Fruit fly (Drosophila melanogaster): ENCODE data around the gene CG45544.
A peak's percentile ranks its signal among the peaks of the same experiment; 100 is the strongest.

Gene CG45544

dm6 chr3R:29255166-29255962 lies 921 bp upstream of the CG45544 start, which contains the start of gene stg:
stg (minus strand) TSS chr3R:29255800.
- TF ChIP-seq Hnf4 (GFP tag; optimal IDR thresholded peaks at IDR 0.05): no peak
- TF ChIP-seq psq (GFP tag; optimal IDR thresholded peaks at IDR 0.05): peak; percentile 83
- no peak for TF ChIP-seq CG32264 (GFP tag; optimal IDR thresholded peaks at IDR 0.05)
- no peak for TF ChIP-seq GATAd (GFP tag; optimal IDR thresholded peaks at IDR 0.05)
- no peak for TF ChIP-seq fru (GFP tag; optimal IDR thresholded peaks at IDR 0.05)
- no peak for TF ChIP-seq dsf (GFP tag; optimal IDR thresholded peaks at IDR 0.05; ENCODE audit: borderline replicate concordance)
- TF ChIP-seq Myc (optimal IDR thresholded peaks at IDR 0.05): no peak
- TF ChIP-seq Rel (GFP tag; optimal IDR thresholded peaks at IDR 0.05): no peak
- no peak for TF ChIP-seq Rel (tag; optimal IDR thresholded peaks at IDR 0.05)
- no peak for TF ChIP-seq N (GFP tag; optimal IDR thresholded peaks at IDR 0.05)
- no peak for TF ChIP-seq Hr78 (GFP tag; optimal IDR thresholded peaks at IDR 0.05)
- TF ChIP-seq Hr83 (GFP tag; optimal IDR thresholded peaks at IDR 0.05; ENCODE audit: poor library complexity, severe bottlenecking): no peak
- peak; percentile 39 for TF ChIP-seq Dif (GFP tag; optimal IDR thresholded peaks at IDR 0.05; ENCODE audit: partially characterized antibody)
- no peak for TF ChIP-seq foxo (GFP tag; optimal IDR thresholded peaks at IDR 0.05)
- TF ChIP-seq dmrt93B (GFP tag; optimal IDR thresholded peaks at IDR 0.05): no peak
- peak; percentile 41 for TF ChIP-seq Vsx2 (GFP tag; optimal IDR thresholded peaks at IDR 0.05; ENCODE audit: partially characterized antibody)
- TF ChIP-seq Dfd (GFP tag; optimal IDR thresholded peaks at IDR 0.05): no peak

DNA sequence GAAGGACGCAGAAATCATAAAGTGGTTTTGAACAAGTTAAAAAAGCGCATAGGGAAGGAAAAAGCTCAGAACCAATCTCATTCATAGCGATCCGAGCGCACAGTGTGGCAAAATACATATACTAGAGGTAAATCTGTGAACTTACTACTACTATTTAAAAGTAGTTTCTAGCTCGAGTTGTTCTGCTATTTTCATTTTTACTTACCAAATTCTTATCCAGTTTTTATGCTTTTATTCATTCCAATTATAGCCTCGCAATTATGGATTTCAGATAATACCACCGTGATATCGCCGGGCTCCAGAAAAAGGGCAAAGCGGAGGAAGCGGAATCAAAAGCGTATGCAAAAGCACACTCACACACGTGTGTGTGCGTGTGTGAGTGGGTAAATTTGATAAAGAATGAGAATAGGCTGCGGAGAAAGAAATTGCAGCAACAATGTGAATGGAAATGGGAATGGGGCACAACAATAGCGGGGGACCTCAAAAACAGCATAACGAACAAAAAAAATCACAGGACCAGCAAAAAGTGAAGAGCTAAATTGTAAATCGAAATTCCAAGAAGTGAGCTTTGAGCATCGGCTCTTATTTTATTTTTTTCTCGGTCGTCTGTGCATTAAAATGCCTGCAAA lies 640 bp downstream of the CG45544 start:
- TF ChIP-seq Dif (GFP tag; optimal IDR thresholded peaks at IDR 0.05; ENCODE audit: partially characterized antibody): no peak
- TF ChIP-seq psq (GFP tag; optimal IDR thresholded peaks at IDR 0.05): peak; percentile 78
- peak; percentile 75 for TF ChIP-seq HLH106 (tag; optimal IDR thresholded peaks at IDR 0.05)
- no peak for TF ChIP-seq sv (GFP tag; optimal IDR thresholded peaks at IDR 0.05)
- peak; percentile 86 for TF ChIP-seq h (GFP tag; optimal IDR thresholded peaks at IDR 0.05)
- no peak for TF ChIP-seq Mio (GFP tag; optimal IDR thresholded peaks at IDR 0.05)
- peak; percentile 74 for TF ChIP-seq ey (GFP tag; optimal IDR thresholded peaks at IDR 0.05)
- TF ChIP-seq tai (GFP tag; optimal IDR thresholded peaks at IDR 0.05): peak; percentile 70
- peak; percentile 31 for TF ChIP-seq woc (GFP tag; optimal IDR thresholded peaks at IDR 0.05)
- peak; percentile 81 for TF ChIP-seq rgr (GFP tag; optimal IDR thresholded peaks at IDR 0.05)
- TF ChIP-seq Dfd (GFP tag; optimal IDR thresholded peaks at IDR 0.05): no peak
- TF ChIP-seq lola (GFP tag; optimal IDR thresholded peaks at IDR 0.05): no peak
- TF ChIP-seq foxo (GFP tag; optimal IDR thresholded peaks at IDR 0.05): peak in 1 of 2 experiments; percentile 63
- peak; percentile 75 for TF ChIP-seq br (GFP tag; optimal IDR thresholded peaks at IDR 0.05)
- TF ChIP-seq CG9705 (GFP tag; optimal IDR thresholded peaks at IDR 0.05): no peak
- TF ChIP-seq Hnf4 (GFP tag; optimal IDR thresholded peaks at IDR 0.05): peak; percentile 68
- no peak for TF ChIP-seq N (GFP tag; optimal IDR thresholded peaks at IDR 0.05)
- TF ChIP-seq dsf (GFP tag; optimal IDR thresholded peaks at IDR 0.05; ENCODE audit: borderline replicate concordance): no peak
- TF ChIP-seq fru (GFP tag; optimal IDR thresholded peaks at IDR 0.05): peak; percentile 76
- peak; percentile 31 for TF ChIP-seq dmrt93B (GFP tag; optimal IDR thresholded peaks at IDR 0.05)
- no peak for TF ChIP-seq GATAd (GFP tag; optimal IDR thresholded peaks at IDR 0.05)
- no peak for TF ChIP-seq jim (GFP tag; optimal IDR thresholded peaks at IDR 0.05)
- no peak for TF ChIP-seq pan (optimal IDR thresholded peaks at IDR 0.05)
- no peak for TF ChIP-seq Vsx2 (GFP tag; optimal IDR thresholded peaks at IDR 0.05; ENCODE audit: partially characterized antibody)
- peak; percentile 71 for TF ChIP-seq brk (GFP tag; optimal IDR thresholded peaks at IDR 0.05)
- TF ChIP-seq Myc (optimal IDR thresholded peaks at IDR 0.05): no peak
- TF ChIP-seq Hr78 (GFP tag; optimal IDR thresholded peaks at IDR 0.05): no peak
- peak; percentile 81 for TF ChIP-seq OdsH (GFP tag; optimal IDR thresholded peaks at IDR 0.05)
- TF ChIP-seq CG32264 (GFP tag; optimal IDR thresholded peaks at IDR 0.05): no peak
- TF ChIP-seq sage (GFP tag; optimal IDR thresholded peaks at IDR 0.05): peak; percentile 71
- no peak for TF ChIP-seq Hr83 (GFP tag; optimal IDR thresholded peaks at IDR 0.05; ENCODE audit: poor library complexity, severe bottlenecking)
- no peak for TF ChIP-seq Abd-B (GFP tag; optimal IDR thresholded peaks at IDR 0.05)
- TF ChIP-seq Rel (GFP tag; optimal IDR thresholded peaks at IDR 0.05): no peak
- TF ChIP-seq Rel (tag; optimal IDR thresholded peaks at IDR 0.05): no peak
- peak; percentile 60 for TF ChIP-seq Sp1 (GFP tag; optimal IDR thresholded peaks at IDR 0.05)
- no peak for TF ChIP-seq usp (GFP tag; optimal IDR thresholded peaks at IDR 0.05)
- no peak for TF ChIP-seq dl (GFP tag; optimal IDR thresholded peaks at IDR 0.05; ENCODE audit: insufficient read depth in 1 of 2, partially characterized antibody in 2 of 2)

All from whole organism, wandering third instar larva.